Fruit fly (Drosophila melanogaster) whole organism, prepupa: Measurements from ENCODE around the gene Ir85a.
A peak's percentile ranks its signal among the peaks of the same experiment; 100 is the strongest.

Experiments
- Blimp-1 ChIP-seq: fragments of 200-800 bp; sonication (Bioruptor generic); optimal IDR thresholded peaks from 3 replicates; lab custom pipeline; 2017; ENCODE audit warnings: missing biosample characterization, missing genetic modification characterization, mild to moderate bottlenecking, moderate library complexity, missing genetic modification reagents
- CG10631 ChIP-seq: fragments of 200-800 bp; sonication (Bioruptor generic); optimal IDR thresholded peaks from 2 replicates; lab custom pipeline; 2016; ENCODE audit warnings: missing biosample characterization, missing genetic modification characterization
- CG11294 ChIP-seq: fragments of 200-800 bp; sonication (Bioruptor generic); IDR thresholded peaks from 2 replicates; pipeline ENCODE4 v1.3.6; 2022; ENCODE audit warnings: missing biosample characterization, missing genetic modification characterization
- CG11762 ChIP-seq: fragments of 200-800 bp; sonication (Bioruptor generic); optimal IDR thresholded peaks from 3 replicates; lab custom pipeline; 2016; ENCODE audit warnings: missing biosample characterization, missing genetic modification characterization; ENCODE audit not compliant: insufficient read depth
- CG11902 ChIP-seq: fragments of 200-800 bp; sonication (Bioruptor generic); optimal IDR thresholded peaks from 3 replicates; lab custom pipeline; 2016; ENCODE audit warnings: missing biosample characterization, missing genetic modification characterization
- CG15336 ChIP-seq: fragments of 200-800 bp; sonication (Bioruptor generic); IDR thresholded peaks from 2 replicates; pipeline ENCODE4 v1.3.6; 2022; ENCODE audit warnings: missing biosample characterization, missing genetic modification characterization
- CG16779 ChIP-seq: fragments of 200-800 bp; sonication (Bioruptor generic); optimal IDR thresholded peaks from 3 replicates; lab custom pipeline; 2017; ENCODE audit warnings: missing biosample characterization, mild to moderate bottlenecking, missing genetic modification characterization
- CG3032 ChIP-seq: fragments of 200-800 bp; optimal IDR thresholded peaks from 2 replicates; lab custom pipeline; 2019; ENCODE audit warnings: missing biosample characterization, mild to moderate bottlenecking, missing genetic modification characterization, moderate library complexity
- CG31627 ChIP-seq: fragments of 200-800 bp; sonication (Bioruptor generic); optimal IDR thresholded peaks from 3 replicates; lab custom pipeline; 2016; ENCODE audit warnings: missing biosample characterization, missing genetic modification characterization
- CG4318 ChIP-seq: fragments of 200-800 bp; sonication (Bioruptor generic); optimal IDR thresholded peaks from 3 replicates; lab custom pipeline; 2017; ENCODE audit warnings: missing biosample characterization, mild to moderate bottlenecking, missing genetic modification characterization
- CG6163 ChIP-seq: fragments of 200-800 bp; sonication (Bioruptor generic); IDR thresholded peaks from 3 replicates; pipeline ENCODE4 v1.3.6; 2022; ENCODE audit warnings: missing biosample characterization, missing genetic modification characterization
- CG6276 ChIP-seq: fragments of 200-800 bp; sonication (Bioruptor generic); optimal IDR thresholded peaks from 2 replicates; lab custom pipeline; 2017; ENCODE audit warnings: missing biosample characterization, mild to moderate bottlenecking, missing genetic modification characterization
- CG6808 ChIP-seq: fragments of 200-800 bp; sonication (Bioruptor generic); optimal IDR thresholded peaks from 3 replicates; lab custom pipeline; 2017; ENCODE audit warnings: missing biosample characterization, missing genetic modification characterization, mild to moderate bottlenecking, moderate library complexity, missing genetic modification reagents
- CG9139 ChIP-seq: fragments of 200-800 bp; sonication (Bioruptor generic); optimal IDR thresholded peaks from 3 replicates; lab custom pipeline; 2017; ENCODE audit warnings: missing biosample characterization, mild to moderate bottlenecking, missing genetic modification characterization
- Eip75B ChIP-seq: fragments of 200-800 bp; sonication (Bioruptor generic); optimal IDR thresholded peaks from 3 replicates; lab custom pipeline; 2016; ENCODE audit warnings: missing biosample characterization, missing genetic modification characterization
- Eip78C ChIP-seq: fragments of 200-800 bp; sonication (Bioruptor generic); peaks from one replicate; lab custom pipeline; 2016; ENCODE audit warnings: missing biosample characterization, missing genetic modification characterization
- Gug ChIP-seq: fragments of 200-800 bp; sonication (Bioruptor generic); IDR thresholded peaks from 2 replicates; pipeline ENCODE4 v1.3.6; 2022; ENCODE audit warnings: missing biosample characterization, missing genetic modification characterization
- Hr38 ChIP-seq: sonication (Bioruptor generic); optimal IDR thresholded peaks from 2 replicates; lab custom pipeline; 2016; ENCODE audit warnings: missing biosample characterization, missing genetic modification characterization
- Hr4 ChIP-seq: fragments of 200-800 bp; sonication (Bioruptor generic); optimal IDR thresholded peaks from 3 replicates; lab custom pipeline; 2016; ENCODE audit warnings: missing biosample characterization, missing genetic modification characterization
- Lpt ChIP-seq: fragments of 200-800 bp; sonication (Bioruptor generic); optimal IDR thresholded peaks from 3 replicates; lab custom pipeline; 2016; ENCODE audit warnings: missing biosample characterization, missing genetic modification characterization
- OdsH ChIP-seq: fragments of 200-800 bp; sonication (Bioruptor generic); optimal IDR thresholded peaks from 3 replicates; lab custom pipeline; 2016; ENCODE audit warnings: missing biosample characterization, missing genetic modification characterization
- Smox ChIP-seq: fragments of 200-800 bp; sonication (Bioruptor generic); optimal IDR thresholded peaks from 3 replicates; lab custom pipeline; 2016; ENCODE audit warnings: missing biosample characterization, missing genetic modification characterization
- acj6 ChIP-seq: fragments of 200-800 bp; sonication (Bioruptor generic); optimal IDR thresholded peaks from 3 replicates; lab custom pipeline; 2016; ENCODE audit warnings: missing biosample characterization, missing genetic modification characterization
- dsx ChIP-seq: fragments of 200-800 bp; optimal IDR thresholded peaks from 3 replicates; lab custom pipeline; 2019; ENCODE audit warnings: missing biosample characterization, mild to moderate bottlenecking, missing genetic modification characterization, moderate library complexity; ENCODE audit not compliant: poor library complexity, severe bottlenecking
- eg ChIP-seq: fragments of 200-800 bp; sonication (Bioruptor generic); IDR thresholded peaks from 3 replicates; pipeline ENCODE4 v1.3.6; 2022; ENCODE audit warnings: missing biosample characterization, missing genetic modification characterization
- esn ChIP-seq: fragments of 200-800 bp; sonication (Bioruptor generic); optimal IDR thresholded peaks from 2 replicates; lab custom pipeline; 2016; ENCODE audit warnings: missing biosample characterization, mild to moderate bottlenecking, missing genetic modification characterization, moderate library complexity
- fd85E ChIP-seq: fragments of 200-800 bp; sonication (Bioruptor generic); optimal IDR thresholded peaks from 3 replicates; lab custom pipeline; 2016; ENCODE audit warnings: missing biosample characterization, missing genetic modification characterization
- fkh ChIP-seq: fragments of 200-800 bp; sonication (Bioruptor generic); optimal IDR thresholded peaks from 3 replicates; lab custom pipeline; 2017; ENCODE audit warnings: missing biosample characterization, mild to moderate bottlenecking, missing genetic modification characterization, moderate library complexity
- lz ChIP-seq: fragments of 200-800 bp; sonication (Bioruptor generic); optimal IDR thresholded peaks from 3 replicates; lab custom pipeline; 2016; ENCODE audit warnings: missing biosample characterization, missing genetic modification characterization
- net ChIP-seq: fragments of 200-800 bp; sonication (Bioruptor generic); optimal IDR thresholded peaks from 3 replicates; lab custom pipeline; 2016; ENCODE audit warnings: missing biosample characterization, missing genetic modification characterization
- salr ChIP-seq, 2 experiments: fragments of 200-800 bp; sonication (Bioruptor generic); optimal IDR thresholded peaks; 3 replicates each; lab custom pipeline; 2016 to 2018; ENCODE audit warnings: missing biosample characterization in 2 of 2, missing genetic modification characterization in 2 of 2, mild to moderate bottlenecking in 1 of 2
- spab ChIP-seq: fragments of 200-800 bp; sonication (Bioruptor generic); optimal IDR thresholded peaks from 2 replicates; lab custom pipeline; 2017; ENCODE audit warnings: missing biosample characterization, mild to moderate bottlenecking, missing genetic modification characterization, missing genetic modification reagents
- ss ChIP-seq, 2 experiments: fragments of 200-800 bp; sonication (Bioruptor generic); optimal IDR thresholded peaks; 2 replicates in 1 of 2; 3 replicates in 1 of 2; lab custom pipeline; 2017 to 2018; ENCODE audit warnings: mild to moderate bottlenecking in 2 of 2, missing biosample characterization in 2 of 2, missing genetic modification characterization in 2 of 2, moderate library complexity in 1 of 2
- svp ChIP-seq: fragments of 200-800 bp; sonication (Bioruptor generic); peaks from one replicate; lab custom pipeline; 2016; ENCODE audit warnings: missing biosample characterization, missing genetic modification characterization
- topi ChIP-seq: fragments of 200-800 bp; sonication (Bioruptor generic); optimal IDR thresholded peaks from 3 replicates; lab custom pipeline; 2016; ENCODE audit warnings: missing biosample characterization, missing genetic modification characterization
- vri ChIP-seq: fragments of 200-800 bp; sonication (Bioruptor generic); optimal IDR thresholded peaks from 3 replicates; lab custom pipeline; 2016; ENCODE audit warnings: missing biosample characterization, mild to moderate bottlenecking, missing genetic modification characterization

Ir85a gene

dm6 chr3R:8812342-8812966 lies 18.0 kb downstream of the Ir85a start (continued):
- TF ChIP-seq CG11762 (GFP tag; lab: Kevin White, UChicago) (peak; percentile 75), ss (GFP tag; optimal IDR thresholded peaks at IDR 0.05; lab: Kevin White, UChicago) (peak; percentile 74 to 80), esn (peak; percentile 68), Smox (GFP tag; lab: Kevin White, UChicago) (peak; percentile 56), CG3032 (tag; lab: Kevin White, UChicago) (peak; percentile 71), salr (GFP tag; optimal IDR thresholded peaks at IDR 0.05; lab: Kevin White, UChicago) (peak; percentile 62 to 80), OdsH (peak; percentile 87), CG6276 (GFP tag; lab: Kevin White, UChicago) (peak; percentile 81), CG11294 (GFP tag; lab: Robert Waterston, UW) (peak; percentile 76; the same call in 1 of the 2 replicates), acj6 (peak; percentile 84), topi (peak; percentile 72), Blimp-1 (GFP tag; lab: Kevin White, UChicago) (no peak), vri (GFP tag; lab: Kevin White, UChicago) (peak; percentile 27), Eip75B (peak; percentile 77), svp (peak; percentile 86), Hr38 (GFP tag; lab: Kevin White, UChicago) (peak; percentile 55), CG16779 (tag; lab: Kevin White, UChicago) (peak; percentile 66), Lpt (GFP tag; lab: Kevin White, UChicago) (peak; percentile 89), CG4318 (peak; percentile 80), Eip78C (GFP tag; lab: Kevin White, UChicago) (peak; percentile 97), Hr4 (GFP tag; lab: Kevin White, UChicago) (peak; percentile 92), CG15336 (GFP tag; lab: Robert Waterston, UW) (peak; percentile 93), dsx (GFP tag; lab: Kevin White, UChicago) (peak; percentile 72), eg (GFP tag; lab: Robert Waterston, UW) (peak; percentile 96), CG6163 (GFP tag; lab: Robert Waterston, UW) (peak; percentile 93), net (GFP tag; lab: Kevin White, UChicago) (peak; percentile 76), fd85E (GFP tag; lab: Kevin White, UChicago) (no peak), CG10631 (GFP tag; lab: Kevin White, UChicago) (peak; percentile 80)

DNA sequence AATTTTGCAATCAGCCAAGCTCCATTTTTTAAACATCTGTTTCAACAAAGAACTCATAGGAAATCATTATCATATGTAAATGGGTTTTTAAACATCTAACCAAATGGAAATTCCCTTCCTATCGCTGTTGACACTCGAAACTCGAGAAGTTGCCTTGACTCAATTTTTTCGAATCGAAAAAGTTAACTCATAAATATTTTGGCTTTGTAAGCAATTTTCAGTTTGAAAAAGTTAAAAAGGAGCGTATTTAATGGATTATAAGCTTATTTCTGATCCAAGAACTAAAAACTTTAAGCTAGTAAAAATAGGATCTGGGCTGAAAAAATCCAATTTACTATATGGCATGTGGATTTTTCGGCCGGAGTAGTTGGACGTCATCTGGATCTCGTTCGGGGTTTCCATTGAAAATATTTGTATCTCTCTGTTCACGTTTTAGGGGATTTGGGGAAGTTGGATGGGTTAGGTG lies 18.7 kb downstream of the Ir85a start, which contains the start of gene CG9837:
Gene CG9837 (minus strand): TSS at position 416 of the 466 bp plus-strand sequence.
- TF ChIP-seq fkh (GFP tag; lab: Kevin White, UChicago) (peak; percentile 4), spab (GFP tag; lab: Kevin White, UChicago) (no peak), CG16779 (tag; lab: Kevin White, UChicago) (no peak)

DNA sequence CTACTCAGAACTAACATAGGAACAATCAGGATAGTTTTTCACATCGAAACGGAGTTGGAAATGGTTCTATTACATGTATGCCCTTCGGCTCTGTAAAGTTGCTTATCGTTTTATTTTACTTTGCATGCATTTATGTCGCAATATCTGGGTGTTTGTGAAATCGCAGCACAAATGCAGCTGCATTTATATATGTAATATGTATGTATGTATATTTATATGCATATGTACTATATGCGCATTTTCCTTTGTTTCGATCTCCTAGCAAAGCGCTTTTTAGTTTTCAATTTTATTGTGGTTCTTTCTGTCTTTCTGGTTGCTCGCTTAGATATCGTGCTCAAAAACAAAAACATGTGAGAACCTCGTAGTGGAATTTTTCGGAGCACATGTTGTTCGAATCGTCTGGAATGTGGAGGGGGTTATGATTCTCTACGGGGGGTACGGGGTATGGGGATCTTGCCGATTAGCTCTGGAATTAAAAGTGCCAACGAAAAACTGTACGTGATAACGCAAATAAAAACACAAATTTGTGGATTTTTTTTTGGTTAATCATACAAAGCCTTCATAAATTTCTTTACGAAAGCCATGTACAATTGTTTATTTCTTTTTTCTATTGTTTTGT lies 19.7 kb downstream of the Ir85a start:
- TF ChIP-seq CG9139 = no peak
- no peak for TF ChIP-seq lz (GFP tag; lab: Kevin White, UChicago)
- no peak for TF ChIP-seq svp
- TF ChIP-seq CG6808 = peak; percentile 16
- TF ChIP-seq CG31627 (GFP tag; lab: Kevin White, UChicago) = no peak
- no peak for TF ChIP-seq Gug (GFP tag; lab: Robert Waterston, UW)
- TF ChIP-seq CG11902 (GFP tag; lab: Kevin White, UChicago) = no peak
- TF ChIP-seq fkh (GFP tag; lab: Kevin White, UChicago) = peak; percentile 55
